Worm (Caenorhabditis elegans): ENCODE measurements around the gene iglr-1.

The iglr-1 gene

ce11 chrX:14991280-14991679 is at the start of gene iglr-1:
iglr-1 (minus strand) TSS chrX:14991380.
- TF ChIP-seq ceh-82 (tag; optimal IDR thresholded peaks at IDR 0.05) = no peak
- no peak for TF ChIP-seq ZK546.5 (tag; optimal IDR thresholded peaks at IDR 0.05)
- TF ChIP-seq nhr-12 (tag; optimal IDR thresholded peaks at IDR 0.05) = no peak
- TF ChIP-seq lin-11 (tag; optimal IDR thresholded peaks at IDR 0.05) = no peak
- TF ChIP-seq nhr-237 (tag; optimal IDR thresholded peaks at IDR 0.05) = no peak
- no peak for TF ChIP-seq ztf-4 (tag; optimal IDR thresholded peaks at IDR 0.05)
- TF ChIP-seq mab-5 (tag; optimal IDR thresholded peaks at IDR 0.05) = no peak
- TF ChIP-seq R02D3.7 (tag; optimal IDR thresholded peaks at IDR 0.05) = no peak
- TF ChIP-seq unc-55 (GFP tag; optimal IDR thresholded peaks at IDR 0.05) = no peak
- no peak for TF ChIP-seq snpc-4 (tag; optimal IDR thresholded peaks at IDR 0.05)

ce11 chrX:15040552-15041080 is 49.4 kb upstream of the iglr-1 start, which contains the start of gene C18B12.4:
C18B12.4 (minus strand) TSS chrX:15040602.
- TF ChIP-seq nhr-6 (tag; optimal IDR thresholded peaks at IDR 0.05) (peak; percentile 42), Y55F3AM.14 (GFP tag; optimal IDR thresholded peaks at IDR 0.05) (peak; percentile 85), F13H6.1 (tag; optimal IDR thresholded peaks at IDR 0.05) (peak; percentile 85), gmeb-1 (tag; optimal IDR thresholded peaks at IDR 0.05) (peak; percentile 0), nhr-129 (tag; optimal IDR thresholded peaks at IDR 0.05) (peak; percentile 94), ama-1 (optimal IDR thresholded peaks at IDR 0.05) (peak; percentile 39), unc-55 (GFP tag; optimal IDR thresholded peaks at IDR 0.05) (peak; percentile 55), mdl-1 (tag; optimal IDR thresholded peaks at IDR 0.05) (peak; percentile 22 to 83), nhr-25 (tag; optimal IDR thresholded peaks at IDR 0.05) (peak; percentile 90), R02D3.7 (tag; optimal IDR thresholded peaks at IDR 0.05) (no peak), crh-2 (tag; optimal IDR thresholded peaks at IDR 0.05) (peak; percentile 91), blmp-1 (tag; optimal IDR thresholded peaks at IDR 0.05; ENCODE audit: insufficient read depth) (peak; percentile 61), sem-4 (tag; optimal IDR thresholded peaks at IDR 0.05) (peak; percentile 79), lsy-2 (tag; optimal IDR thresholded peaks at IDR 0.05) (peak; percentile 15 to 83), alr-1 (tag; optimal IDR thresholded peaks at IDR 0.05) (no peak), mab-5 (tag; optimal IDR thresholded peaks at IDR 0.05) (peak; percentile 38), nhr-21 (tag; optimal IDR thresholded peaks at IDR 0.05) (peak; percentile 79), zag-1 (tag; optimal IDR thresholded peaks at IDR 0.05) (peak; percentile 62), egl-27 (tag; optimal IDR thresholded peaks at IDR 0.05) (peak; percentile 8), lin-11 (tag; optimal IDR thresholded peaks at IDR 0.05) (peak; percentile 79), unc-39 (tag; optimal IDR thresholded peaks at IDR 0.05) (no peak), elt-1 (tag; optimal IDR thresholded peaks at IDR 0.05) (no peak), fos-1 (tag; optimal IDR thresholded peaks at IDR 0.05) (peak; percentile 51), sma-3 (GFP tag; optimal IDR thresholded peaks at IDR 0.05) (peak; percentile 88), nhr-23 (tag; optimal IDR thresholded peaks at IDR 0.05) (no peak), ztf-1 (GFP tag; conservative IDR thresholded peaks at IDR 0.05) (no peak), ceh-16 (tag; optimal IDR thresholded peaks at IDR 0.05) (peak; percentile 85), ztf-4 (tag; optimal IDR thresholded peaks at IDR 0.05) (peak; percentile 65), nhr-12 (tag; optimal IDR thresholded peaks at IDR 0.05) (no peak), snpc-4 (tag; optimal IDR thresholded peaks at IDR 0.05) (peak; percentile 78), lin-13 (GFP tag; optimal IDR thresholded peaks at IDR 0.05) (peak; percentile 72), ceh-82 (tag; optimal IDR thresholded peaks at IDR 0.05) (peak; percentile 26), sma-9 (GFP tag; optimal IDR thresholded peaks at IDR 0.05) (peak; percentile 89), sma-9 (tag; optimal IDR thresholded peaks at IDR 0.05) (no peak), C34F6.9 (tag; optimal IDR thresholded peaks at IDR 0.05) (peak; percentile 90)

- no peak for TF ChIP-seq nhr-77 (tag; optimal IDR thresholded peaks at IDR 0.05)
- TF ChIP-seq sma-9 (GFP tag; optimal IDR thresholded peaks at IDR 0.05) = peak; percentile 6
- TF ChIP-seq sma-9 (tag; optimal IDR thresholded peaks at IDR 0.05) = no peak
- TF ChIP-seq mbf-1 (tag; optimal IDR thresholded peaks at IDR 0.05) = no peak
Observed at ce11 chrX:15039696-15040212, 48.6 kb upstream of the iglr-1 start.

Measured in whole organism, L2 larva.